Fruit fly (Drosophila melanogaster) whole organism, embryonic: Measurements from ENCODE around the gene CG6873.

Source experiments
- Atf6 ChIP-seq: fragments of 200-800 bp; sonication (Bioruptor generic); IDR thresholded peaks from 2 replicates; pipeline ENCODE4 v1.3.6; 2022; ENCODE audit warnings: missing biosample characterization, missing genetic modification characterization
- BtbVII ChIP-seq: fragments of 200-800 bp; sonication (Bioruptor generic); optimal IDR thresholded peaks from 3 replicates; lab custom pipeline; 2017; ENCODE audit warnings: missing biosample characterization, mild to moderate bottlenecking, missing genetic modification characterization
- CG17328 ChIP-seq: fragments of 200-800 bp; sonication (Bioruptor generic); IDR thresholded peaks from 2 replicates; pipeline ENCODE4 v1.3.6; 2022; ENCODE audit warnings: missing biosample characterization, missing genetic modification characterization
- CG1832 ChIP-seq: fragments of 200-800 bp; sonication (Bioruptor generic); optimal IDR thresholded peaks from 2 replicates; lab custom pipeline; 2017; ENCODE audit warnings: missing biosample characterization, mild to moderate bottlenecking, missing genetic modification characterization, inconsistent platforms
- CG4617 ChIP-seq: fragments of 200-800 bp; sonication (Bioruptor generic); optimal IDR thresholded peaks from 3 replicates; lab custom pipeline; 2016; ENCODE audit warnings: missing biosample characterization, missing genetic modification characterization, borderline replicate concordance
- CG7839 ChIP-seq: fragments of 200-800 bp; sonication (Bioruptor generic); optimal IDR thresholded peaks from 3 replicates; lab custom pipeline; 2018; ENCODE audit warnings: missing biosample characterization, mild to moderate bottlenecking, missing genetic modification characterization, moderate library complexity
- CG7987 ChIP-seq: fragments of 200-800 bp; sonication (Bioruptor generic); optimal IDR thresholded peaks from 2 replicates; lab custom pipeline; 2018; ENCODE audit warnings: missing biosample characterization, mild to moderate bottlenecking, missing genetic modification characterization, moderate library complexity
- CG8089 ChIP-seq: fragments of 200-800 bp; sonication (Bioruptor generic); optimal IDR thresholded peaks from 3 replicates; lab custom pipeline; 2016; ENCODE audit warnings: missing biosample characterization, missing genetic modification characterization
- HmgZ ChIP-seq: fragments of 200-800 bp; sonication (Bioruptor generic); optimal IDR thresholded peaks from 2 replicates; lab custom pipeline; 2018; ENCODE audit warnings: missing biosample characterization, mild to moderate bottlenecking, missing genetic modification characterization
- Med ChIP-seq: fragments of 200-800 bp; sonication (Bioruptor generic); peaks from one replicate; lab custom pipeline; 2016; ENCODE audit warnings: missing biosample characterization, missing genetic modification characterization, mild to moderate bottlenecking, inconsistent platforms, moderate library complexity
- pb ChIP-seq: fragments of 200-800 bp; sonication (Bioruptor generic); optimal IDR thresholded peaks from 3 replicates; lab custom pipeline; 2016; ENCODE audit warnings: missing biosample characterization, missing genetic modification characterization

DNA sequence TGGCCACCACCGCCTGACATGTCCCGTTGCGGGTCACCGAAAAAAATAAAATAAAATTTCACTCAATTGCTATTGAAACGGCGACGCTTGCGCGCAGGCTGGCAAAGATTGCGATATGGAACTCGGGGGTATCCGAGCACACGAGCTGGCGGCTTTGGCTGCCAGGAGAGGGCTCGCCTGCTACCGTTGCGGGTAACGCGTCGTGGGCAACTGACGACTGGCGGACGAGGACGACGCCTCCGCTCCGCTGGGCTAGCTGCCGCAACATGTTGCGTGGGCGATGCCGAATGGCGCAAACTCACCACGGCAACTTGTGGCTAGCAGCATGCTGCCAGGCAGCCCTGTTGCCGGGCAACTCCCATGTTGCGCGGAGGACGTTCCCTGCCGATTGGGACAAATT lies 34.1 kb upstream of the CG6873 start, which contains the start of gene CCKLR-17D3:
- TF ChIP-seq Atf6 (GFP tag; lab: Robert Waterston, UW), result no peak
- TF ChIP-seq BtbVII (GFP tag; lab: Kevin White, UChicago), result no peak
- no peak for TF ChIP-seq CG17328 (GFP tag; lab: Robert Waterston, UW)
- TF ChIP-seq CG1832 (GFP tag; lab: Kevin White, UChicago), result no peak
- TF ChIP-seq CG8089 (GFP tag; lab: Kevin White, UChicago), result no peak
- TF ChIP-seq CG4617 (GFP tag; lab: Kevin White, UChicago), result no peak
- no peak for TF ChIP-seq CG7839
- no peak for TF ChIP-seq HmgZ
- no peak for TF ChIP-seq CG7987 (GFP tag; lab: Kevin White, UChicago)
- no peak for TF ChIP-seq pb (GFP tag; lab: Kevin White, UChicago)
- peak; percentile 87 for TF ChIP-seq Med (GFP tag; lab: Kevin White, UChicago)
